Fruit fly (Drosophila melanogaster) whole organism, embryonic: ENCODE data around the gene CG5611.
A peak's percentile ranks its signal among the peaks of the same experiment; 100 is the strongest.

Experiments
- Atf6 ChIP-seq: fragments of 200-800 bp; sonication (Bioruptor generic); IDR thresholded peaks from 2 replicates; pipeline ENCODE4 v1.3.6; 2022; ENCODE audit warnings: missing biosample characterization, missing genetic modification characterization
- CG10366 ChIP-seq: fragments of 200-800 bp; sonication (Bioruptor generic); IDR thresholded peaks from 2 replicates; pipeline ENCODE4 v1.3.6; 2022; ENCODE audit warnings: missing biosample characterization, missing genetic modification characterization
- CG12071 ChIP-seq: fragments of 200-800 bp; sonication (Bioruptor generic); optimal IDR thresholded peaks from 3 replicates; lab custom pipeline; 2018; ENCODE audit warnings: missing biosample characterization, mild to moderate bottlenecking, missing genetic modification characterization
- CG13296 ChIP-seq: fragments of 200-800 bp; sonication (Bioruptor generic); optimal IDR thresholded peaks from 3 replicates; lab custom pipeline; 2018; ENCODE audit warnings: missing biosample characterization, mild to moderate bottlenecking, missing genetic modification characterization
- CG18011 ChIP-seq: fragments of 200-800 bp; sonication (Bioruptor generic); optimal IDR thresholded peaks from 2 replicates; lab custom pipeline; 2017; ENCODE audit warnings: missing biosample characterization, missing genetic modification characterization, mild to moderate bottlenecking, moderate library complexity, missing genotype
- CG18599 ChIP-seq: fragments of 200-800 bp; sonication (Bioruptor generic); optimal IDR thresholded peaks from 3 replicates; lab custom pipeline; 2017; ENCODE audit warnings: missing biosample characterization, missing genetic modification characterization, mild to moderate bottlenecking, moderate library complexity, missing genetic modification reagents
- CG32532 ChIP-seq: fragments of 200-800 bp; sonication (Bioruptor generic); IDR thresholded peaks from 2 replicates; pipeline ENCODE4 v1.3.6; 2022; ENCODE audit warnings: missing biosample characterization, missing genetic modification characterization
- CG3281 ChIP-seq: fragments of 200-800 bp; sonication (Bioruptor generic); optimal IDR thresholded peaks from 3 replicates; lab custom pipeline; 2017; ENCODE audit warnings: missing biosample characterization, mild to moderate bottlenecking, missing genetic modification characterization
- CG33213 ChIP-seq: fragments of 200-800 bp; sonication (Bioruptor generic); optimal IDR thresholded peaks from 3 replicates; lab custom pipeline; 2016; ENCODE audit warnings: missing biosample characterization, missing genetic modification characterization
- CG6854 ChIP-seq: fragments of 200-800 bp; sonication (Bioruptor generic); optimal IDR thresholded peaks from 3 replicates; lab custom pipeline; 2017; ENCODE audit warnings: missing biosample characterization, mild to moderate bottlenecking, missing genetic modification characterization
- CG7556 ChIP-seq: fragments of 200-800 bp; sonication (Bioruptor generic); optimal IDR thresholded peaks from 2 replicates; lab custom pipeline; 2017; ENCODE audit warnings: missing biosample characterization, mild to moderate bottlenecking, missing genetic modification characterization
- CG9932 ChIP-seq: fragments of 200-800 bp; sonication (Bioruptor generic); IDR thresholded peaks from 2 replicates; pipeline ENCODE4 v1.3.6; 2022; ENCODE audit warnings: missing biosample characterization, missing genetic modification characterization
- Dbx ChIP-seq: fragments of 200-800 bp; sonication (Bioruptor generic); IDR thresholded peaks from 3 replicates; pipeline ENCODE4 v1.3.6; 2022; ENCODE audit warnings: missing biosample characterization, missing genetic modification characterization
- Deaf1 ChIP-seq: fragments of 200-800 bp; optimal IDR thresholded peaks from 3 replicates; lab custom pipeline; 2019; ENCODE audit warnings: missing biosample characterization, mild to moderate bottlenecking, missing genetic modification characterization, moderate library complexity
- Ets65A ChIP-seq: fragments of 200-800 bp; sonication (Bioruptor generic); peaks from one replicate; lab custom pipeline; 2016; ENCODE audit warnings: missing biosample characterization, missing genetic modification characterization
- Hmr ChIP-seq: fragments of 200-800 bp; sonication (Bioruptor generic); optimal IDR thresholded peaks from 3 replicates; lab custom pipeline; 2017; ENCODE audit warnings: mild to moderate bottlenecking, missing biosample characterization, missing genetic modification reagents, missing genetic modification characterization
- Neu2 ChIP-seq: fragments of 200-800 bp; sonication (Bioruptor generic); optimal IDR thresholded peaks from 3 replicates; lab custom pipeline; 2016; ENCODE audit warnings: missing biosample characterization, missing genetic modification characterization, borderline replicate concordance
- NfI ChIP-seq: fragments of 200-800 bp; sonication (Bioruptor generic); optimal IDR thresholded peaks from 3 replicates; lab custom pipeline; 2018; ENCODE audit warnings: missing biosample characterization, mild to moderate bottlenecking, missing genetic modification characterization, moderate library complexity
- Taf1 ChIP-seq: fragments of 200-800 bp; sonication (Bioruptor generic); IDR thresholded peaks from 2 replicates; pipeline ENCODE4 v1.3.6; 2022; ENCODE audit warnings: missing biosample characterization, missing genetic modification characterization
- Xbp1 ChIP-seq: fragments of 200-800 bp; sonication (Bioruptor generic); optimal IDR thresholded peaks from 3 replicates; lab custom pipeline; 2016; ENCODE audit warnings: missing biosample characterization, mild to moderate bottlenecking, missing genetic modification characterization
- abd-A ChIP-seq: fragments of 200-800 bp; sonication (Bioruptor generic); optimal IDR thresholded peaks from 3 replicates; lab custom pipeline; 2019; ENCODE audit warnings: missing biosample characterization, mild to moderate bottlenecking, missing genetic modification characterization, moderate library complexity
- dan ChIP-seq: fragments of 200-800 bp; sonication (Bioruptor generic); IDR thresholded peaks from 2 replicates; pipeline ENCODE4 v1.3.6; 2022; ENCODE audit warnings: missing biosample characterization, missing genetic modification characterization
- dysf ChIP-seq: fragments of 200-800 bp; sonication (Bioruptor generic); IDR thresholded peaks from 3 replicates; pipeline ENCODE4 v1.3.6; 2022; ENCODE audit warnings: missing biosample characterization, missing genetic modification characterization
- ewg ChIP-seq: fragments of 200-800 bp; sonication (Bioruptor generic); optimal IDR thresholded peaks from 3 replicates; lab custom pipeline; 2017; ENCODE audit warnings: mild to moderate bottlenecking, missing biosample characterization, missing genetic modification reagents, missing genetic modification characterization
- gce ChIP-seq: fragments of 200-800 bp; sonication (Bioruptor generic); IDR thresholded peaks from 3 replicates; pipeline ENCODE4 v1.3.6; 2022; ENCODE audit warnings: missing biosample characterization, missing genetic modification characterization
- hbn ChIP-seq: fragments of 200-800 bp; sonication (Bioruptor generic); IDR thresholded peaks from 2 replicates; pipeline ENCODE4 v1.3.6; 2022; ENCODE audit warnings: missing biosample characterization, missing genetic modification characterization; ENCODE audit not compliant: partially characterized antibody
- hkb ChIP-seq, 2 experiments: fragments of 200-800 bp in 1 of 2; fragments of >200 bp in 1 of 2; sonication (Bioruptor generic) in 1 of 2; IDR thresholded peaks in 1 of 2; optimal IDR thresholded peaks in 1 of 2; 2 replicates each; pipeline versions ENCODE4 v1.3.6 to Lab custom; 2017 to 2022; ENCODE audit warnings: missing biosample characterization in 1 of 2, missing genetic modification characterization in 1 of 2
- lab ChIP-seq: fragments of 200-800 bp; sonication (Bioruptor generic); optimal IDR thresholded peaks from 3 replicates; lab custom pipeline; 2017; ENCODE audit warnings: missing biosample characterization, missing genetic modification characterization, mild to moderate bottlenecking, moderate library complexity, missing genetic modification reagents
- lilli ChIP-seq: fragments of 200-800 bp; sonication (Bioruptor generic); optimal IDR thresholded peaks from 3 replicates; lab custom pipeline; 2016; ENCODE audit warnings: missing biosample characterization, missing genetic modification characterization
- lmd ChIP-seq: fragments of 200-800 bp; sonication (Bioruptor generic); IDR thresholded peaks from 2 replicates; pipeline ENCODE4 v1.3.6; 2022; ENCODE audit warnings: missing biosample characterization, missing genetic modification characterization
- org-1 ChIP-seq: fragments of 200-800 bp; sonication (Bioruptor generic); optimal IDR thresholded peaks from 2 replicates; lab custom pipeline; 2017; ENCODE audit warnings: missing biosample characterization, missing genetic modification characterization
- rib ChIP-seq: fragments of 200-800 bp; sonication (Bioruptor generic); IDR thresholded peaks from 2 replicates; pipeline ENCODE4 v1.3.6; 2022; ENCODE audit warnings: missing biosample characterization, missing genetic modification characterization
- scrt ChIP-seq: fragments of 200-800 bp; sonication (Bioruptor generic); optimal IDR thresholded peaks from 2 replicates; lab custom pipeline; 2018; ENCODE audit warnings: missing biosample characterization, mild to moderate bottlenecking, missing genetic modification characterization, moderate library complexity
- sd ChIP-seq: fragments of 200-800 bp; sonication (Bioruptor generic); optimal IDR thresholded peaks from 3 replicates; lab custom pipeline; 2018; ENCODE audit warnings: missing biosample characterization, mild to moderate bottlenecking, missing genetic modification characterization, moderate library complexity
- slbo ChIP-seq: fragments of 200-800 bp; sonication (Bioruptor generic); IDR thresholded peaks from 2 replicates; pipeline ENCODE4 v1.3.6; 2022; ENCODE audit warnings: missing biosample characterization, missing genetic modification characterization
- wdn ChIP-seq: fragments of 200-800 bp; sonication (Bioruptor generic); IDR thresholded peaks from 2 replicates; pipeline ENCODE4 v1.3.6; 2022; ENCODE audit warnings: missing biosample characterization, missing genetic modification characterization

Gene CG5611

dm6 chr3R:27661971-27662489, 26.2 kb upstream of the CG5611 start, which contains the start of gene unc80 (continued):
- TF ChIP-seq hbn (GFP tag; lab: Robert Waterston, UW) (no peak), org-1 (GFP tag; lab: Kevin White, UChicago) (peak; percentile 1), hkb (optimal IDR thresholded peaks at IDR 0.05; lab: Kevin White, UChicago) (no peak), hkb (GFP tag; IDR thresholded peaks at IDR 0.05; lab: Robert Waterston, UW) (0 out of 2 replicates have a peak, but pooled peaks have one; percentile 15), Ets65A (peak; percentile 13), Atf6 (GFP tag; lab: Robert Waterston, UW) (0 out of 2 replicates have a peak, but pooled peaks have one; percentile 21), Dbx (GFP tag; lab: Robert Waterston, UW) (peak; percentile 30; the same call in 1 of the 3 replicates), Hmr (peak; percentile 59), CG18599 (GFP tag; lab: Kevin White, UChicago) (peak; percentile 81), dan (GFP tag; lab: Robert Waterston, UW) (no peak), CG3281 (GFP tag; lab: Kevin White, UChicago) (peak; percentile 28), CG9932 (GFP tag; lab: Robert Waterston, UW) (peak; percentile 43; the same call in 1 of the 2 replicates), dysf (GFP tag; lab: Robert Waterston, UW) (peak; percentile 32; the same call in 1 of the 3 replicates), lab (GFP tag; lab: Kevin White, UChicago) (peak; percentile 73), lilli (GFP tag; lab: Kevin White, UChicago) (peak; percentile 7), gce (GFP tag; lab: Robert Waterston, UW) (peak; percentile 15; the same call in 1 of the 3 replicates), CG33213 (GFP tag; lab: Kevin White, UChicago) (no peak), CG13296 (GFP tag; lab: Kevin White, UChicago) (no peak), lmd (GFP tag; lab: Robert Waterston, UW) (peak; percentile 27; the same call in 1 of the 2 replicates), CG10366 (GFP tag; lab: Robert Waterston, UW) (peak; percentile 65), CG12071 (GFP tag; lab: Kevin White, UChicago) (peak; percentile 16), CG6854 (GFP tag; lab: Kevin White, UChicago) (peak; percentile 18), Xbp1 (GFP tag; lab: Kevin White, UChicago) (no peak), slbo (GFP tag; lab: Robert Waterston, UW) (peak; percentile 42; the same call in 1 of the 2 replicates), Taf1 (GFP tag; lab: Robert Waterston, UW) (no peak), rib (no peak), NfI (GFP tag; lab: Kevin White, UChicago) (no peak), abd-A (tag; lab: Kevin White, UChicago) (peak; percentile 55), wdn (GFP tag; lab: Robert Waterston, UW) (0 out of 2 replicates have a peak, but pooled peaks have one; percentile 50), CG7556 (GFP tag; lab: Kevin White, UChicago) (peak; percentile 14), CG32532 (GFP tag; lab: Robert Waterston, UW) (peak; percentile 51; the same call in 1 of the 2 replicates)

- TF ChIP-seq abd-A (tag; lab: Kevin White, UChicago) (peak; percentile 70), Deaf1 (tag; lab: Kevin White, UChicago) (peak; percentile 77), CG18011 (GFP tag; lab: Kevin White, UChicago) (no peak), ewg (peak; percentile 65), scrt (GFP tag; lab: Kevin White, UChicago) (peak; percentile 98), sd (tag; lab: Kevin White, UChicago) (no peak), Neu2 (GFP tag; lab: Kevin White, UChicago) (no peak)
- TF ChIP-seq, all 482 proteins: peak for 4
Observed at dm6 chr3R:27661389-27661788, 25.5 kb upstream of the CG5611 start.
